Fruit fly (Drosophila melanogaster) whole organism, wandering third instar larva: Measurements from ENCODE around the gene MEP-1.

Experiments
- HLH106 ChIP-seq: fragments of 200-800 bp; optimal IDR thresholded peaks from 3 replicates; lab custom pipeline; 2019; ENCODE audit warnings: missing biosample characterization, mild to moderate bottlenecking, missing genetic modification characterization, moderate library complexity
- Hr78 ChIP-seq: fragments of >200 bp; optimal IDR thresholded peaks from 2 replicates; lab custom pipeline; 2017; ENCODE audit warnings: missing biosample characterization, missing genetic modification characterization
- Sp1 ChIP-seq: fragments of 200-800 bp; sonication (Bioruptor generic); optimal IDR thresholded peaks from 3 replicates; lab custom pipeline; 2019; ENCODE audit warnings: missing biosample characterization, mild to moderate bottlenecking, missing genetic modification characterization, moderate library complexity
- Vsx2 ChIP-seq: fragments of 200-300, 225-300 bp; sonication (Bioruptor generic); optimal IDR thresholded peaks from 2 replicates; lab custom pipeline; 2018; ENCODE audit warnings: missing biosample characterization, missing genetic modification characterization; ENCODE audit not compliant: partially characterized antibody
- fru ChIP-seq: fragments of 200-800 bp; sonication (Bioruptor generic); optimal IDR thresholded peaks from 3 replicates; lab custom pipeline; 2016; ENCODE audit warnings: missing biosample characterization, mild to moderate bottlenecking, missing genetic modification characterization
- usp ChIP-seq: fragments of >200 bp; optimal IDR thresholded peaks from 2 replicates; lab custom pipeline; 2017; ENCODE audit warnings: missing biosample characterization, missing genetic modification characterization

DNA sequence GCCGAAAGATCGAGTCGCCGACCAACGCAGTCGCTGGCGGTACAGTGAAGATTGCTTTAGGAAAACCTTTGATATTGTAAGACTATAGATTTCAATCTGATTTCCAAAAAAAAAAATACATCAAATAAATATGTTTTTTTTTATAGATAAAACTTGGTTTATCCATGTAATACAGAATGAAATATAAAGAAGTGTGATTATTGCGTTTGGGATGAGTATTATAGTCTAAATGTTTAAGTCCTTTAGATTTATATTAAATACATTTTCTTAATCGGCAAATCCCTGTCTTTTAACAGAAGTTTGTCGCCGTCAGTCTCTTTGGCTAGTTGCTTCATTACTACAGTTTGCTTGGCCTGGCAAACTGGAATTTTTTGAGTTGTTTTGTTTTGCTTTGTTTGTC is 49.7 kb upstream of the MEP-1 start:
- TF ChIP-seq HLH106 (no peak), fru (no peak), Vsx2 (GFP tag; lab: Kevin White, UChicago) (no peak), Hr78 (no peak), Sp1 (GFP tag; lab: Kevin White, UChicago) (no peak), usp (GFP tag; lab: Kevin White, UChicago) (no peak)
